Fruit fly (Drosophila melanogaster) whole organism, adult: Measurements from ENCODE around the gene epsilonCOP.

ENCODE experiments used
- CG11617 ChIP-seq: fragments of 200-800 bp; sonication (Bioruptor generic); optimal IDR thresholded peaks from 2 replicates; lab custom pipeline; 2017; ENCODE audit warnings: mild to moderate bottlenecking, missing biosample characterization, missing genetic modification reagents, missing genetic modification characterization
- CG12768 ChIP-seq: fragments of 200-800 bp; sonication (Bioruptor generic); optimal IDR thresholded peaks from 2 replicates; lab custom pipeline; 2017; ENCODE audit warnings: missing biosample characterization, missing genetic modification characterization, mild to moderate bottlenecking, moderate library complexity, missing genetic modification reagents
- CG14711 ChIP-seq: fragments of 200-800 bp; sonication (Bioruptor generic); optimal IDR thresholded peaks from 2 replicates; lab custom pipeline; 2018; ENCODE audit warnings: missing biosample characterization, mild to moderate bottlenecking, missing genetic modification characterization, moderate library complexity
- CG1620 ChIP-seq: fragments of 200-800 bp; sonication (Bioruptor generic); optimal IDR thresholded peaks from 2 replicates; lab custom pipeline; 2016; ENCODE audit warnings: missing biosample characterization, missing genetic modification characterization
- CG33017 ChIP-seq: fragments of 200-800 bp; sonication (Bioruptor generic); optimal IDR thresholded peaks from 2 replicates; lab custom pipeline; 2018; ENCODE audit warnings: missing biosample characterization, mild to moderate bottlenecking, missing genetic modification characterization, moderate library complexity
- CG5204 ChIP-seq: fragments of 200-800 bp; sonication (Bioruptor generic); optimal IDR thresholded peaks from 2 replicates; lab custom pipeline; 2016; ENCODE audit warnings: missing biosample characterization, missing genetic modification characterization
- CG7045 ChIP-seq: fragments of 200-800 bp; sonication (Bioruptor generic); optimal IDR thresholded peaks from 2 replicates; lab custom pipeline; 2017; ENCODE audit warnings: missing biosample characterization, mild to moderate bottlenecking, missing genetic modification characterization
- CG7101 ChIP-seq: fragments of 200-800 bp; sonication (Bioruptor generic); optimal IDR thresholded peaks from 2 replicates; lab custom pipeline; 2018; ENCODE audit warnings: missing biosample characterization, mild to moderate bottlenecking, missing genetic modification characterization, moderate library complexity
- Clk ChIP-seq: fragments of 200-800 bp; sonication (Bioruptor generic); optimal IDR thresholded peaks from 2 replicates; lab custom pipeline; 2017; ENCODE audit warnings: missing biosample characterization, missing genetic modification characterization
- Crg-1 ChIP-seq: fragments of 200-800 bp; sonication (Bioruptor generic); optimal IDR thresholded peaks from 2 replicates; lab custom pipeline; 2016; ENCODE audit warnings: missing biosample characterization, missing genetic modification characterization
- Hr96 ChIP-seq: fragments of 200-800 bp; sonication (Bioruptor generic); optimal IDR thresholded peaks from 2 replicates; lab custom pipeline; 2016; ENCODE audit warnings: missing biosample characterization, missing genetic modification characterization
- Mnt ChIP-seq: fragments of 200-800 bp; sonication (Bioruptor generic); optimal IDR thresholded peaks from 2 replicates; lab custom pipeline; 2016; ENCODE audit warnings: missing biosample characterization, mild to moderate bottlenecking, missing genetic modification characterization
- bab1 ChIP-seq: fragments of 200-800 bp; sonication (Bioruptor generic); optimal IDR thresholded peaks from 3 replicates; lab custom pipeline; 2019; ENCODE audit warnings: missing biosample characterization, mild to moderate bottlenecking, missing genetic modification characterization, moderate library complexity
- cic ChIP-seq: fragments of 200-800 bp; sonication (Bioruptor generic); optimal IDR thresholded peaks from 2 replicates; lab custom pipeline; 2017; ENCODE audit warnings: missing biosample characterization, mild to moderate bottlenecking, missing genetic modification characterization, moderate library complexity
- cnc ChIP-seq, 2 experiments: fragments of >200 bp; optimal IDR thresholded peaks; 2 replicates each; lab custom pipeline; 2017
- kay ChIP-seq: fragments of 200-800 bp; sonication (Bioruptor generic); peaks from one replicate; lab custom pipeline; 2016; ENCODE audit warnings: missing biosample characterization, missing genetic modification characterization, borderline replicate concordance
- ovo ChIP-seq: fragments of 200-800 bp; sonication (Bioruptor generic); optimal IDR thresholded peaks from 2 replicates; lab custom pipeline; 2016; ENCODE audit warnings: missing biosample characterization, missing genetic modification characterization
- pad ChIP-seq: fragments of 200-800 bp; sonication (Bioruptor generic); optimal IDR thresholded peaks from 3 replicates; lab custom pipeline; 2017; ENCODE audit warnings: missing biosample characterization, missing genetic modification characterization, mild to moderate bottlenecking, moderate library complexity, missing genetic modification reagents
- tj ChIP-seq: fragments of 200-800 bp; sonication (Bioruptor generic); optimal IDR thresholded peaks from 3 replicates; lab custom pipeline; 2017; ENCODE audit warnings: missing biosample characterization, mild to moderate bottlenecking, missing genetic modification characterization, moderate library complexity
- toe ChIP-seq: fragments of 200-800 bp; sonication (Bioruptor generic); optimal IDR thresholded peaks from 2 replicates; lab custom pipeline; 2016; ENCODE audit warnings: missing biosample characterization, missing genetic modification characterization

The epsilonCOP gene

dm6 chr2L:6455955-6456599 lies 32.8 kb upstream of the epsilonCOP start, which contains the start of gene frj:
Gene frj (plus strand): TSS chr2L:6456052.
- peak; percentile 56 for TF ChIP-seq CG1620 (GFP tag; lab: Kevin White, UChicago)
- TF ChIP-seq CG14711: peak; percentile 54
- no peak for TF ChIP-seq kay (GFP tag; lab: Kevin White, UChicago)
- no peak for TF ChIP-seq pad (GFP tag; lab: Kevin White, UChicago)
- TF ChIP-seq ovo (GFP tag; lab: Kevin White, UChicago): peak; percentile 43
- TF ChIP-seq cnc (optimal IDR thresholded peaks at IDR 0.05; lab: Kevin White, UChicago): no peak
- no peak for TF ChIP-seq bab1 (GFP tag; lab: Kevin White, UChicago)
- no peak for TF ChIP-seq cic (GFP tag; lab: Kevin White, UChicago)
- peak; percentile 2 for TF ChIP-seq CG11617 (GFP tag; lab: Kevin White, UChicago)
- peak; percentile 33 for TF ChIP-seq Crg-1
- TF ChIP-seq CG7045: peak; percentile 20
- TF ChIP-seq CG33017 (tag; lab: Kevin White, UChicago): no peak
- peak; percentile 11 for TF ChIP-seq Mnt
- TF ChIP-seq CG7101 (tag; lab: Kevin White, UChicago): peak; percentile 56
- TF ChIP-seq Clk (GFP tag; lab: Kevin White, UChicago): no peak
- TF ChIP-seq toe (GFP tag; lab: Kevin White, UChicago): peak; percentile 68
- no peak for TF ChIP-seq Hr96 (GFP tag; lab: Kevin White, UChicago)
- no peak for TF ChIP-seq CG5204 (GFP tag; lab: Kevin White, UChicago)
- peak; percentile 15 for TF ChIP-seq tj (GFP tag; lab: Kevin White, UChicago)
- TF ChIP-seq CG12768 (GFP tag; lab: Kevin White, UChicago): peak; percentile 47

dm6 chr2L:6457583-6457982 lies 31.3 kb upstream of the epsilonCOP start:
- TF ChIP-seq Clk (GFP tag; lab: Kevin White, UChicago) (no peak), Mnt (peak; percentile 2)

- TF ChIP-seq Clk (GFP tag; lab: Kevin White, UChicago) (no peak), kay (GFP tag; lab: Kevin White, UChicago) (peak; percentile 38)
Observed at dm6 chr2L:6461497-6461896, 27.4 kb upstream of the epsilonCOP start.

dm6 chr2L:6462259-6462658 lies 26.6 kb upstream of the epsilonCOP start:
- TF ChIP-seq CG12768 (GFP tag; lab: Kevin White, UChicago) (no peak), Crg-1 (no peak), CG33017 (tag; lab: Kevin White, UChicago) (no peak), Mnt (no peak), bab1 (GFP tag; lab: Kevin White, UChicago) (no peak), Clk (GFP tag; lab: Kevin White, UChicago) (no peak)

- TF ChIP-seq Clk (GFP tag; lab: Kevin White, UChicago) (no peak), CG33017 (tag; lab: Kevin White, UChicago) (no peak), CG11617 (GFP tag; lab: Kevin White, UChicago) (no peak)
Observed at dm6 chr2L:6463392-6463791, 25.5 kb upstream of the epsilonCOP start.

dm6 chr2L:6464270-6464669 lies 24.6 kb upstream of the epsilonCOP start:
- TF ChIP-seq Mnt: no peak
- TF ChIP-seq CG7101 (tag; lab: Kevin White, UChicago): no peak
- no peak for TF ChIP-seq bab1 (GFP tag; lab: Kevin White, UChicago)
- no peak for TF ChIP-seq cnc (optimal IDR thresholded peaks at IDR 0.05; lab: Kevin White, UChicago)
- no peak for TF ChIP-seq pad (GFP tag; lab: Kevin White, UChicago)
- no peak for TF ChIP-seq tj (GFP tag; lab: Kevin White, UChicago)
- no peak for TF ChIP-seq Hr96 (GFP tag; lab: Kevin White, UChicago)
- no peak for TF ChIP-seq toe (GFP tag; lab: Kevin White, UChicago)
- no peak for TF ChIP-seq CG14711
- TF ChIP-seq kay (GFP tag; lab: Kevin White, UChicago): no peak
- no peak for TF ChIP-seq CG11617 (GFP tag; lab: Kevin White, UChicago)

dm6 chr2L:6464780-6465179 lies 24.1 kb upstream of the epsilonCOP start:
- TF ChIP-seq toe (GFP tag; lab: Kevin White, UChicago) (no peak), CG5204 (GFP tag; lab: Kevin White, UChicago) (no peak), cnc (optimal IDR thresholded peaks at IDR 0.05; lab: Kevin White, UChicago) (no peak), CG12768 (GFP tag; lab: Kevin White, UChicago) (no peak), tj (GFP tag; lab: Kevin White, UChicago) (no peak), CG7101 (tag; lab: Kevin White, UChicago) (no peak), pad (GFP tag; lab: Kevin White, UChicago) (no peak), CG33017 (tag; lab: Kevin White, UChicago) (no peak), ovo (GFP tag; lab: Kevin White, UChicago) (no peak), CG7045 (no peak), kay (GFP tag; lab: Kevin White, UChicago) (no peak), bab1 (GFP tag; lab: Kevin White, UChicago) (no peak), CG11617 (GFP tag; lab: Kevin White, UChicago) (no peak), CG14711 (no peak), cic (GFP tag; lab: Kevin White, UChicago) (no peak), CG1620 (GFP tag; lab: Kevin White, UChicago) (no peak), Clk (GFP tag; lab: Kevin White, UChicago) (no peak), Hr96 (GFP tag; lab: Kevin White, UChicago) (no peak), Mnt (no peak), Crg-1 (no peak)
